Worm (Caenorhabditis elegans) whole organism, L4 larva: ENCODE results near the gene gdi-1.

Experiments used
- lin-15B ChIP-seq: fragments of 150-350 bp; sonication (generic microtip); optimal IDR thresholded peaks from 3 replicates; lab custom pipeline; 2014; ENCODE audit warnings: missing biosample characterization, missing genetic modification characterization
- nhr-76 ChIP-seq: fragments of 150-350 bp; optimal IDR thresholded peaks from 2 replicates; lab custom pipeline; 2014; ENCODE audit warnings: missing biosample characterization, missing genetic modification characterization
- pha-4 ChIP-seq, 2 experiments: fragments of 150-350 bp in 1 of 2; fragments of 200-800 bp in 1 of 2; sonication (Bioruptor generic) in 1 of 2; IDR thresholded peaks in 1 of 2; optimal IDR thresholded peaks in 1 of 2; 2 replicates each; pipeline versions ENCODE4 v1.3.6 to Lab custom; 2014 to 2022; ENCODE audit warnings: missing genetic modification characterization in 2 of 2, missing genetic modification reagents in 2 of 2, missing biosample characterization in 1 of 2, missing compliant biosample characterization in 1 of 2

DNA sequence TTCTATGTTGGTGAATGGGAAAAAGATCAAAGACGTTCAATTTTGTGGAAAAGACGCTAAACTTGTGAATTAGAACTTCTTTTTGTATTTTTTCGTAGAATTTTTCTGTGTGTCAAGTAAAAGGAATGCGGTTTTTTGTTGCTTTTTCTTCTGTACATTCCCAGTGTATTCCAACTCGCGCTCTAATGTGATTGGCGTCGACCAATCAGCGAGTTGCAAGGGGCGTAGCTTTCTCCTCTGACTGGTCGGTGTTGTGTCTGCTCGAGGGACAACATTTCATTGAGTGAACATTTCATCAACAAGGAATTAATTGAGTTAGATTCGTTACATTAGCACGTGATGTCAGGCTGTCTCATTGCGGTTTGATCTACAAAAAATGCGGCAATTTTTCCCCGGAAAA is 8.2 kb upstream of the gdi-1 start:
- TF ChIP-seq pha-4 (GFP tag; IDR thresholded peaks at IDR 0.05; lab: Robert Waterston, UW) (no peak), pha-4 (tag; optimal IDR thresholded peaks at IDR 0.05; lab: Kevin White, UChicago) (no peak), lin-15B (no peak), nhr-76 (tag; lab: Kevin White, UChicago) (no peak)
